Fruit fly (Drosophila melanogaster): ENCODE measurements around the gene CG16989.

Gene CG16989

dm6 chrX:765039-765508 lies 27.9 kb upstream of the CG16989 start, which contains the start of gene RpL22 (continued):
- TF ChIP-seq CG1529 (GFP tag; optimal IDR thresholded peaks at IDR 0.05): peak; percentile 78
- peak; percentile 80 for TF ChIP-seq cato (GFP tag; optimal IDR thresholded peaks at IDR 0.05; ENCODE audit: borderline replicate concordance)
- peak; percentile 79 for TF ChIP-seq grau (tag; optimal IDR thresholded peaks at IDR 0.05)
- TF ChIP-seq pum (GFP tag; optimal IDR thresholded peaks at IDR 0.05): peak; percentile 74
- peak; percentile 93 for TF ChIP-seq CG10209 (GFP tag; optimal IDR thresholded peaks at IDR 0.05)
- TF ChIP-seq gem (tag; optimal IDR thresholded peaks at IDR 0.05): peak; percentile 59
- peak; percentile 80 for TF ChIP-seq CG17829 (tag; optimal IDR thresholded peaks at IDR 0.05)
- peak; percentile 89 for TF ChIP-seq CG2199 (GFP tag; IDR thresholded peaks at IDR 0.05)
- peak; percentile 85 for TF ChIP-seq btn (GFP tag; optimal IDR thresholded peaks at IDR 0.05)
- peak; percentile 91 for TF ChIP-seq Camta (GFP tag; optimal IDR thresholded peaks at IDR 0.05)
- TF ChIP-seq fd102C (GFP tag; optimal IDR thresholded peaks at IDR 0.05): peak; percentile 82
- TF ChIP-seq Jarid2 (GFP tag; optimal IDR thresholded peaks at IDR 0.05): peak; percentile 81
- peak; percentile 94 for TF ChIP-seq sob (GFP tag; IDR thresholded peaks at IDR 0.05)
- peak; percentile 76 for TF ChIP-seq tin (GFP tag; optimal IDR thresholded peaks at IDR 0.05)
- peak; percentile 72 for TF ChIP-seq CG10979 (tag; optimal IDR thresholded peaks at IDR 0.05)
- peak; percentile 84 for TF ChIP-seq CG10654 (GFP tag; optimal IDR thresholded peaks at IDR 0.05)
- TF ChIP-seq D19A (tag; optimal IDR thresholded peaks at IDR 0.05): peak; percentile 71
- peak; percentile 67 for TF ChIP-seq lmd (GFP tag; IDR thresholded peaks at IDR 0.05)
- TF ChIP-seq bowl (GFP tag; IDR thresholded peaks at IDR 0.05): peak; percentile 69; the same call in 1 of the 2 replicates
- TF ChIP-seq Sry-δ (GFP tag; optimal IDR thresholded peaks at IDR 0.05): peak; percentile 80
- no peak for TF ChIP-seq sc (optimal IDR thresholded peaks at IDR 0.05)
- peak; percentile 76 for TF ChIP-seq sc (GFP tag; optimal IDR thresholded peaks at IDR 0.05)
- peak; percentile 33 for TF ChIP-seq Sry-β (GFP tag; optimal IDR thresholded peaks at IDR 0.05)
- peak; percentile 59 for TF ChIP-seq Dp (GFP tag; optimal IDR thresholded peaks at IDR 0.05)
- peak; percentile 69 for TF ChIP-seq fd3F (GFP tag; optimal IDR thresholded peaks at IDR 0.05)
- TF ChIP-seq CG3065 (GFP tag; optimal IDR thresholded peaks at IDR 0.05): peak; percentile 79
- TF ChIP-seq kay (GFP tag; optimal IDR thresholded peaks at IDR 0.05): peak; percentile 64
- peak; percentile 76 for TF ChIP-seq seq (GFP tag; IDR thresholded peaks at IDR 0.05)
- peak; percentile 82 for TF ChIP-seq CG4854 (GFP tag; optimal IDR thresholded peaks at IDR 0.05)
- no peak for TF ChIP-seq cg (GFP tag; optimal IDR thresholded peaks at IDR 0.05)
- peak; percentile 80 for TF ChIP-seq cas (GFP tag; IDR thresholded peaks at IDR 0.05)
- no peak for TF ChIP-seq D (optimal IDR thresholded peaks at IDR 0.05)
- peak; percentile 83 for TF ChIP-seq D (GFP tag; optimal IDR thresholded peaks at IDR 0.05)
- peak; percentile 75 for TF ChIP-seq ara (GFP tag; IDR thresholded peaks at IDR 0.05)
- peak; percentile 92 for TF ChIP-seq MBD-R2 (GFP tag; IDR thresholded peaks at IDR 0.05)
- peak; percentile 61 for TF ChIP-seq Xrp1 (GFP tag; IDR thresholded peaks at IDR 0.05)
- peak; percentile 87 for TF ChIP-seq B-H2 (GFP tag; optimal IDR thresholded peaks at IDR 0.05)
- TF ChIP-seq sim (GFP tag; IDR thresholded peaks at IDR 0.05): peak; percentile 77
- TF ChIP-seq CG4730 (GFP tag; IDR thresholded peaks at IDR 0.05): peak; percentile 71
- TF ChIP-seq amos (GFP tag; IDR thresholded peaks at IDR 0.05; ENCODE audit: partially characterized antibody): peak; percentile 56
- peak; percentile 52 for TF ChIP-seq CG10565 (GFP tag; optimal IDR thresholded peaks at IDR 0.05)
- peak; percentile 19; the same call in 1 of the 2 replicates for TF ChIP-seq esg (GFP tag; conservative IDR thresholded peaks at IDR 0.05)
- TF ChIP-seq ato (GFP tag; IDR thresholded peaks at IDR 0.05; ENCODE audit: partially characterized antibody): no peak
- peak; percentile 93 for TF ChIP-seq NfI (GFP tag; optimal IDR thresholded peaks at IDR 0.05)
- TF ChIP-seq Fer1 (GFP tag; optimal IDR thresholded peaks at IDR 0.05): peak; percentile 94
- peak; percentile 90 for TF ChIP-seq gro (GFP tag; optimal IDR thresholded peaks at IDR 0.05)
- TF ChIP-seq CG30431 (GFP tag; optimal IDR thresholded peaks at IDR 0.05): peak; percentile 76
- TF ChIP-seq chinmo (GFP tag; IDR thresholded peaks at IDR 0.05; ENCODE audit: partially characterized antibody): 0 out of 4 replicates have a peak, but pooled peaks have one; percentile 9
- TF ChIP-seq jumu (GFP tag; optimal IDR thresholded peaks at IDR 0.05): peak; percentile 75
- TF ChIP-seq Meics (GFP tag; optimal IDR thresholded peaks at IDR 0.05): peak; percentile 94
- TF ChIP-seq CG13775 (GFP tag; optimal IDR thresholded peaks at IDR 0.05): peak; percentile 94
